ENCODE assay signal across 5 worm cellular contexts in genomic region chrX:309076-309475, ce11.
TF ChIP-seq lines count a peak whose summit lies in the region.

No protein-coding gene starts in this region.

TF ChIP-seq in whole organism, L1 larva, 84 proteins besides CTCF, POLR2A, EP300 and RAD21:
- peak; percentile 67 for TF ChIP-seq fkh-10 (GFP tag; optimal IDR thresholded peaks at IDR 0.05; lab: Kevin White, UChicago)
- no peak for TF ChIP-seq efl-3 (GFP tag; optimal IDR thresholded peaks at IDR 0.05; lab: Kevin White, UChicago)

TF ChIP-seq in whole organism, L3 larva, 47 proteins besides CTCF, POLR2A, EP300 and RAD21:
- TF ChIP-seq fkh-10 (GFP tag; optimal IDR thresholded peaks at IDR 0.05; lab: Kevin White, UChicago) (peak; percentile 36), nhr-12 (tag; optimal IDR thresholded peaks at IDR 0.05; lab: Kevin White, UChicago) (no peak)

TF ChIP-seq in whole organism, L4 larva, 104 proteins besides CTCF, POLR2A, EP300 and RAD21:
- TF ChIP-seq zfp-2 (tag; optimal IDR thresholded peaks at IDR 0.05; lab: Kevin White, UChicago) (no peak), F44E2.7 (GFP tag; IDR thresholded peaks at IDR 0.05; lab: Robert Waterston, UW) (no peak), ces-1 (GFP tag; optimal IDR thresholded peaks at IDR 0.05; lab: Kevin White, UChicago) (peak; percentile 52), fkh-10 (GFP tag; optimal IDR thresholded peaks at IDR 0.05; lab: Kevin White, UChicago) (peak; percentile 43)
TF ChIP-seq in whole organism, L4 larva: peak in this region for 2.

TF ChIP-seq in whole organism, late embryonic, 69 proteins besides CTCF, POLR2A, EP300 and RAD21:
- TF ChIP-seq pax-1 (tag; optimal IDR thresholded peaks at IDR 0.05; lab: Kevin White, UChicago): no peak
- peak; percentile 63 for TF ChIP-seq unc-42 (tag; optimal IDR thresholded peaks at IDR 0.05; lab: Kevin White, UChicago)

TF ChIP-seq in whole organism, mixed stage, embryonic, 35 proteins besides CTCF, POLR2A, EP300 and RAD21:
- TF ChIP-seq unc-39 (tag; optimal IDR thresholded peaks at IDR 0.05; lab: Kevin White, UChicago): no peak
- TF ChIP-seq ztf-11 (tag; optimal IDR thresholded peaks at IDR 0.05; lab: Kevin White, UChicago): no peak
- peak; percentile 66 for TF ChIP-seq ces-1 (GFP tag; optimal IDR thresholded peaks at IDR 0.05; lab: Kevin White, UChicago)

Comparison
In these comparisons a context has a peak if more than half of its experiments do, and no peak if none do; other contexts are left out.
1. Of the 29 proteins assayed by ChIP-seq in both whole organism, L4 larva and whole organism, L1 larva: peak only in whole organism, L4 larva: ces-1; only in whole organism, L1 larva: none; in both: fkh-10; in neither: 27.